Fruit fly (Drosophila melanogaster): ENCODE measurements around the gene Sld5.

dm6 chr3R:26041417-26042101 lies 14.8 kb downstream of the Sld5 start, which contains the start of gene gro:
- peak; percentile 57 for TF ChIP-seq D1 (tag; optimal IDR thresholded peaks at IDR 0.05)
- TF ChIP-seq EcR (GFP tag; optimal IDR thresholded peaks at IDR 0.05) = no peak
- peak; percentile 38 for TF ChIP-seq CG15710 (tag; optimal IDR thresholded peaks at IDR 0.05)
- no peak for TF ChIP-seq CG13204 (GFP tag; optimal IDR thresholded peaks at IDR 0.05)
- TF ChIP-seq CG12605 (GFP tag; IDR thresholded peaks at IDR 0.05) = no peak
- TF ChIP-seq CG14655 (GFP tag; optimal IDR thresholded peaks at IDR 0.05) = peak; percentile 36
- TF ChIP-seq Pif1A (GFP tag; optimal IDR thresholded peaks at IDR 0.05) = peak; percentile 66
- peak; percentile 17 for TF ChIP-seq Snoo (tag; optimal IDR thresholded peaks at IDR 0.05)

All from whole organism, pupa.